Fruit fly (Drosophila melanogaster) Kc167 (cell line): ENCODE measurements around the gene trp.

Source experiments
- Sin3A ChIP-seq: fragments of >200 bp; optimal IDR thresholded peaks from 2 replicates; lab custom pipeline; 2018; ENCODE audit warnings: missing external identifiers
- h ChIP-seq: fragments of >200 bp; optimal IDR thresholded peaks from 3 replicates; lab custom pipeline; 2018; ENCODE audit warnings: missing external identifiers
- psq ChIP-seq: fragments of >200 bp; optimal IDR thresholded peaks from 2 replicates; lab custom pipeline; 2017; ENCODE audit warnings: missing external identifiers
- ttk ChIP-seq: sonication (Bioruptor generic); optimal IDR thresholded peaks from 2 replicates; lab custom pipeline; 2017; ENCODE audit warnings: missing external identifiers

- TF ChIP-seq psq (no peak), h (lab: Kevin White, UChicago) (no peak), Sin3A (lab: Kevin White, UChicago) (no peak), ttk (no peak)
Measured at dm6 chr3R:29867470-29867869, 52.6 kb downstream of the trp start.
